Worm (Caenorhabditis elegans) whole organism, L3 larva: Measurements from ENCODE around the gene Y34B4A.7.

Experiments
- ama-1 ChIP-seq: fragments of 150-350 bp; optimal IDR thresholded peaks from 2 replicates; lab custom pipeline; 2018
- ceh-9 ChIP-seq: sonication (generic microtip); optimal IDR thresholded peaks from 2 replicates; lab custom pipeline; 2018; ENCODE audit warnings: missing biosample characterization, missing genetic modification characterization
- fkh-10 ChIP-seq: sonication (generic microtip); optimal IDR thresholded peaks from 2 replicates; lab custom pipeline; 2017; ENCODE audit warnings: missing biosample characterization, missing genetic modification reagents, missing genetic modification characterization
- fos-1 ChIP-seq: fragments of 150-350 bp; optimal IDR thresholded peaks from 2 replicates; lab custom pipeline; 2014; ENCODE audit warnings: missing biosample characterization, missing genetic modification characterization
- lin-15B ChIP-seq: fragments of 150-350 bp; optimal IDR thresholded peaks from 2 replicates; lab custom pipeline; 2014; ENCODE audit warnings: missing biosample characterization, missing genetic modification characterization
- mdl-1 ChIP-seq: fragments of 150-350 bp; optimal IDR thresholded peaks from 2 replicates; lab custom pipeline; 2014; ENCODE audit warnings: missing biosample characterization, missing genetic modification characterization
- nhr-12 ChIP-seq: fragments of 150-350 bp; optimal IDR thresholded peaks from 2 replicates; lab custom pipeline; 2014; ENCODE audit warnings: missing biosample characterization, missing genetic modification characterization
- nhr-23 ChIP-seq: fragments of 150-350 bp; optimal IDR thresholded peaks from 2 replicates; lab custom pipeline; 2014; ENCODE audit warnings: missing biosample characterization, missing genetic modification reagents, missing genetic modification characterization
- pha-4 ChIP-seq: fragments of 150-350 bp; optimal IDR thresholded peaks from 2 replicates; lab custom pipeline; 2014; ENCODE audit warnings: missing biosample characterization, missing genetic modification reagents, missing genetic modification characterization
- pqm-1 ChIP-seq: fragments of 150-350 bp; optimal IDR thresholded peaks from 2 replicates; lab custom pipeline; 2017; ENCODE audit warnings: missing biosample characterization, missing genetic modification characterization, inconsistent platforms
- snpc-4 ChIP-seq: fragments of 150-350 bp; optimal IDR thresholded peaks from 2 replicates; lab custom pipeline; 2014; ENCODE audit warnings: missing biosample characterization, missing genetic modification characterization
- tbx-2 ChIP-seq: sonication (generic microtip); optimal IDR thresholded peaks from 2 replicates; lab custom pipeline; 2016; ENCODE audit warnings: mild to moderate bottlenecking, missing genetic modification characterization, missing compliant biosample characterization
- unc-62 ChIP-seq: fragments of 150-350 bp; sonication (generic microtip); optimal IDR thresholded peaks from 4 replicates; lab custom pipeline; 2014; ENCODE audit warnings: missing biosample characterization, missing genetic modification reagents, missing genetic modification characterization

ce11 chrX:5199825-5200373 lies 44.2 kb upstream of the Y34B4A.7 start:
- TF ChIP-seq nhr-12 (tag; lab: Kevin White, UChicago) (no peak), ama-1 (lab: Kevin White, UChicago) (no peak), mdl-1 (tag; lab: Kevin White, UChicago) (no peak), ceh-9 (tag; lab: Kevin White, UChicago) (no peak), unc-62 (GFP tag; lab: Kevin White, UChicago) (peak; percentile 58), tbx-2 (tag; lab: Kevin White, UChicago) (no peak), pqm-1 (tag; lab: Kevin White, UChicago) (no peak), fkh-10 (GFP tag; lab: Kevin White, UChicago) (no peak), pha-4 (tag; lab: Kevin White, UChicago) (no peak), snpc-4 (tag; lab: Kevin White, UChicago) (no peak), nhr-23 (tag; lab: Kevin White, UChicago) (no peak), lin-15B (tag; lab: Kevin White, UChicago) (no peak), fos-1 (tag; lab: Kevin White, UChicago) (no peak)
